Fruit fly (Drosophila melanogaster) whole organism, embryonic: Measurements from ENCODE around the gene shi.

Experiments
- Aef1 ChIP-seq: fragments of 200-800 bp; sonication (Bioruptor generic); IDR thresholded peaks from 3 replicates; pipeline ENCODE4 v1.3.6; 2022; ENCODE audit warnings: missing biosample characterization, missing genetic modification characterization
- Bteb2 ChIP-seq: fragments of 200-800 bp; sonication (Bioruptor generic); optimal IDR thresholded peaks from 2 replicates; lab custom pipeline; 2016; ENCODE audit warnings: missing biosample characterization, missing genetic modification characterization
- C15 ChIP-seq: fragments of 200-800 bp; sonication (Bioruptor generic); IDR thresholded peaks from 3 replicates; pipeline ENCODE4 v1.3.6; 2022; ENCODE audit warnings: missing biosample characterization, missing genetic modification characterization
- CG1024 ChIP-seq: fragments of 200-800 bp; sonication (Bioruptor generic); IDR thresholded peaks from 2 replicates; pipeline ENCODE4 v1.3.6; 2022; ENCODE audit warnings: missing biosample characterization, missing genetic modification characterization
- CG11456 ChIP-seq: fragments of 200-800 bp; sonication (Bioruptor generic); IDR thresholded peaks from 3 replicates; pipeline ENCODE4 v1.3.6; 2022; ENCODE audit warnings: missing biosample characterization, missing genetic modification characterization
- CG11696 ChIP-seq: fragments of 200-800 bp; sonication (Bioruptor generic); IDR thresholded peaks from 2 replicates; pipeline ENCODE4 v1.3.6; 2022; ENCODE audit warnings: missing biosample characterization, missing genetic modification characterization
- CG13123 ChIP-seq: fragments of 200-800 bp; sonication (Bioruptor generic); optimal IDR thresholded peaks from 2 replicates; lab custom pipeline; 2016; ENCODE audit warnings: missing biosample characterization, missing genetic modification characterization
- CG13424 ChIP-seq: fragments of 200-800 bp; sonication (Bioruptor generic); optimal IDR thresholded peaks from 2 replicates; lab custom pipeline; 2019; ENCODE audit warnings: missing biosample characterization, mild to moderate bottlenecking, missing genetic modification characterization, moderate library complexity
- CG13894 ChIP-seq: fragments of 200-800 bp; sonication (Bioruptor generic); optimal IDR thresholded peaks from 3 replicates; lab custom pipeline; 2018; ENCODE audit warnings: missing biosample characterization, mild to moderate bottlenecking, missing genetic modification characterization, moderate library complexity
- CG14441 ChIP-seq: fragments of 200-800 bp; sonication (Bioruptor generic); IDR thresholded peaks from 2 replicates; pipeline ENCODE4 v1.3.6; 2022; ENCODE audit warnings: missing biosample characterization, missing genetic modification characterization
- CG15696 ChIP-seq: fragments of 200-800 bp; sonication (Bioruptor generic); optimal IDR thresholded peaks from 2 replicates; lab custom pipeline; 2019; ENCODE audit warnings: missing biosample characterization, mild to moderate bottlenecking, missing genetic modification characterization, moderate library complexity
- CG16813 ChIP-seq: fragments of 200-800 bp; sonication (Bioruptor generic); IDR thresholded peaks from 3 replicates; pipeline ENCODE4 v1.3.6; 2022; ENCODE audit warnings: missing biosample characterization, missing genetic modification characterization; ENCODE audit not compliant: partially characterized antibody
- CG18262 ChIP-seq: fragments of 200-800 bp; optimal IDR thresholded peaks from 3 replicates; lab custom pipeline; 2019; ENCODE audit warnings: missing biosample characterization, mild to moderate bottlenecking, missing genetic modification characterization, moderate library complexity
- CG30431 ChIP-seq: fragments of 200-800 bp; sonication (Bioruptor generic); optimal IDR thresholded peaks from 2 replicates; lab custom pipeline; 2017; ENCODE audit warnings: missing biosample characterization, missing genetic modification characterization
- CG3163 ChIP-seq: fragments of 200-800 bp; sonication (Bioruptor generic); optimal IDR thresholded peaks from 3 replicates; lab custom pipeline; 2016; ENCODE audit warnings: missing biosample characterization, missing genetic modification characterization
- CG33213 ChIP-seq: fragments of 200-800 bp; sonication (Bioruptor generic); optimal IDR thresholded peaks from 3 replicates; lab custom pipeline; 2016; ENCODE audit warnings: missing biosample characterization, missing genetic modification characterization
- CG3847 ChIP-seq: fragments of 200-800 bp; sonication (Bioruptor generic); IDR thresholded peaks from 2 replicates; pipeline ENCODE4 v1.3.6; 2022; ENCODE audit warnings: missing biosample characterization, missing genetic modification characterization
- CG7987 ChIP-seq: fragments of 200-800 bp; sonication (Bioruptor generic); optimal IDR thresholded peaks from 2 replicates; lab custom pipeline; 2018; ENCODE audit warnings: missing biosample characterization, mild to moderate bottlenecking, missing genetic modification characterization, moderate library complexity
- CG8765 ChIP-seq: fragments of 200-800 bp; sonication (Bioruptor generic); IDR thresholded peaks from 2 replicates; pipeline ENCODE4 v1.3.6; 2022; ENCODE audit warnings: missing biosample characterization, missing genetic modification characterization
- CG8944 ChIP-seq: fragments of 200-800 bp; sonication (Bioruptor generic); optimal IDR thresholded peaks from 3 replicates; lab custom pipeline; 2016; ENCODE audit warnings: missing biosample characterization, missing genetic modification characterization
- CG9215 ChIP-seq: fragments of 200-800 bp; sonication (Bioruptor generic); IDR thresholded peaks from 2 replicates; pipeline ENCODE4 v1.3.6; 2022; ENCODE audit warnings: missing biosample characterization, missing genetic modification characterization
- CG9797 ChIP-seq: fragments of 200-800 bp; sonication (Bioruptor generic); optimal IDR thresholded peaks from 3 replicates; lab custom pipeline; 2018; ENCODE audit warnings: missing biosample characterization, mild to moderate bottlenecking, missing genetic modification characterization
- CkIIα-i1 ChIP-seq: fragments of 200-800 bp; sonication (Bioruptor generic); IDR thresholded peaks from 2 replicates; pipeline ENCODE4 v1.3.6; 2022; ENCODE audit warnings: missing biosample characterization, missing genetic modification characterization
- Dek ChIP-seq: fragments of 200-800 bp; sonication (Bioruptor generic); optimal IDR thresholded peaks from 3 replicates; lab custom pipeline; 2019; ENCODE audit warnings: missing biosample characterization, mild to moderate bottlenecking, missing genetic modification characterization, moderate library complexity
- Dref ChIP-seq: fragments of 200-800 bp; sonication (Bioruptor generic); IDR thresholded peaks from 2 replicates; pipeline ENCODE4 v1.3.6; 2022; ENCODE audit warnings: missing biosample characterization, missing genetic modification characterization
- Gug ChIP-seq: fragments of 200-800 bp; sonication (Bioruptor generic); IDR thresholded peaks from 4 replicates; pipeline ENCODE4 v1.3.6; 2022; ENCODE audit warnings: missing biosample characterization, missing genetic modification characterization
- Hr3 ChIP-seq: fragments of 200-800 bp; sonication (Bioruptor generic); optimal IDR thresholded peaks from 3 replicates; lab custom pipeline; 2016; ENCODE audit warnings: missing biosample characterization, missing genetic modification characterization
- Hr39 ChIP-seq: fragments of >200 bp; optimal IDR thresholded peaks from 2 replicates; lab custom pipeline; 2017
- Hr78 ChIP-seq, 2 experiments: fragments of 200-800 bp in 1 of 2; fragments of >200 bp in 1 of 2; sonication (Bioruptor generic) in 1 of 2; optimal IDR thresholded peaks; 2 replicates each; lab custom pipeline; 2017 to 2019; ENCODE audit warnings: missing biosample characterization in 2 of 2, missing genetic modification characterization in 2 of 2, mild to moderate bottlenecking in 1 of 2, moderate library complexity in 1 of 2
- MTF-1 ChIP-seq: fragments of 200-800 bp; sonication (Bioruptor generic); optimal IDR thresholded peaks from 2 replicates; lab custom pipeline; 2018; ENCODE audit warnings: missing biosample characterization, mild to moderate bottlenecking, missing genetic modification characterization, borderline replicate concordance
- Mes4 ChIP-seq: fragments of 200-800 bp; sonication (Bioruptor generic); optimal IDR thresholded peaks from 2 replicates; lab custom pipeline; 2016; ENCODE audit warnings: missing biosample characterization, missing genetic modification characterization
- Ravus ChIP-seq: fragments of 200-800 bp; sonication (Bioruptor generic); IDR thresholded peaks from 2 replicates; pipeline ENCODE4 v1.3.6; 2022; ENCODE audit warnings: missing biosample characterization, missing genetic modification characterization
- Rfx ChIP-seq: fragments of 200-800 bp; sonication (Bioruptor generic); IDR thresholded peaks from 2 replicates; pipeline ENCODE4 v1.3.6; 2022; ENCODE audit warnings: missing biosample characterization, missing genetic modification characterization
- Sox100B ChIP-seq: fragments of 200-800 bp; sonication (Bioruptor generic); optimal IDR thresholded peaks from 3 replicates; lab custom pipeline; 2018; ENCODE audit warnings: missing biosample characterization, mild to moderate bottlenecking, missing genetic modification characterization
- Sry-δ ChIP-seq: fragments of 200-800 bp; sonication (Bioruptor generic); optimal IDR thresholded peaks from 2 replicates; lab custom pipeline; 2016; ENCODE audit warnings: missing biosample characterization, missing genetic modification characterization
- bowl ChIP-seq: fragments of 200-800 bp; sonication (Bioruptor generic); IDR thresholded peaks from 2 replicates; pipeline ENCODE4 v1.3.6; 2022; ENCODE audit warnings: missing biosample characterization, missing genetic modification characterization
- br ChIP-seq: fragments of >200 bp; optimal IDR thresholded peaks from 2 replicates; lab custom pipeline; 2017
- corto ChIP-seq: fragments of 200-800 bp; sonication (Bioruptor generic); optimal IDR thresholded peaks from 2 replicates; lab custom pipeline; 2016; ENCODE audit warnings: missing biosample characterization, mild to moderate bottlenecking, missing genetic modification characterization, moderate library complexity
- crp ChIP-seq, 2 experiments: fragments of 200-800 bp; sonication (Bioruptor generic); optimal IDR thresholded peaks; 2 replicates in 1 of 2; 3 replicates in 1 of 2; lab custom pipeline; 2017; ENCODE audit warnings: missing biosample characterization in 2 of 2, missing genetic modification characterization in 2 of 2, mild to moderate bottlenecking in 1 of 2, moderate library complexity in 1 of 2
- danr ChIP-seq: fragments of 200-800 bp; sonication (Bioruptor generic); IDR thresholded peaks from 2 replicates; pipeline ENCODE4 v1.3.6; 2022; ENCODE audit warnings: missing biosample characterization, missing genetic modification characterization
- dm ChIP-seq: fragments of 200-800 bp; sonication (Bioruptor generic); optimal IDR thresholded peaks from 3 replicates; lab custom pipeline; 2016; ENCODE audit warnings: missing biosample characterization, missing genetic modification characterization
- en ChIP-seq: fragments of 200-800 bp; sonication (Bioruptor generic); optimal IDR thresholded peaks from 2 replicates; lab custom pipeline; 2016; ENCODE audit warnings: missing biosample characterization, missing genetic modification characterization
- gcm2 ChIP-seq: fragments of 200-800 bp; sonication (Bioruptor generic); optimal IDR thresholded peaks from 2 replicates; lab custom pipeline; 2016; ENCODE audit warnings: missing biosample characterization, missing genetic modification characterization
- hth ChIP-seq: fragments of >200 bp; optimal IDR thresholded peaks from 2 replicates; lab custom pipeline; 2017; ENCODE audit warnings: inconsistent platforms
- knrl ChIP-seq: fragments of 200-800 bp; sonication (Bioruptor generic); IDR thresholded peaks from 3 replicates; pipeline ENCODE4 v1.3.6; 2022; ENCODE audit warnings: missing biosample characterization, missing genetic modification characterization; ENCODE audit not compliant: partially characterized antibody
- pros ChIP-seq: fragments of 200-800 bp; sonication (Bioruptor generic); optimal IDR thresholded peaks from 3 replicates; lab custom pipeline; 2019; ENCODE audit warnings: missing biosample characterization, mild to moderate bottlenecking, missing genetic modification characterization, moderate library complexity
- pum ChIP-seq: fragments of 200-800 bp; sonication (Bioruptor generic); optimal IDR thresholded peaks from 2 replicates; lab custom pipeline; 2016; ENCODE audit warnings: missing biosample characterization, missing genetic modification characterization
- slbo ChIP-seq: fragments of 200-800 bp; sonication (Bioruptor generic); IDR thresholded peaks from 2 replicates; pipeline ENCODE4 v1.3.6; 2022; ENCODE audit warnings: missing biosample characterization, missing genetic modification characterization
- stwl ChIP-seq: fragments of 200-800 bp; sonication (Bioruptor generic); optimal IDR thresholded peaks from 3 replicates; lab custom pipeline; 2018; ENCODE audit warnings: missing biosample characterization, mild to moderate bottlenecking, missing genetic modification characterization, moderate library complexity
- tgo ChIP-seq: fragments of 200-800 bp; sonication (Bioruptor generic); IDR thresholded peaks from 3 replicates; pipeline ENCODE4 v1.3.6; 2022; ENCODE audit warnings: missing biosample characterization, missing genetic modification characterization
- unc-4 ChIP-seq: fragments of 200-800 bp; sonication (Bioruptor generic); IDR thresholded peaks from 2 replicates; pipeline ENCODE4 v1.3.6; 2022; ENCODE audit warnings: missing biosample characterization, missing genetic modification characterization; ENCODE audit not compliant: partially characterized antibody
- z ChIP-seq: fragments of 200-800 bp; sonication (Bioruptor generic); IDR thresholded peaks from 3 replicates; pipeline ENCODE4 v1.3.6; 2022; ENCODE audit warnings: missing biosample characterization, missing genetic modification characterization

Gene shi

dm6 chrX:15844139-15844538 lies 47.8 kb upstream of the shi start, which contains the start of the genes ArgRS and CG8578 (continued):
- TF ChIP-seq z (GFP tag; lab: Robert Waterston, UW) (no peak), CG15696 (tag; lab: Kevin White, UChicago) (no peak), CG9215 (no peak), CG13424 (tag; lab: Kevin White, UChicago) (peak; percentile 50), CG1024 (GFP tag; lab: Robert Waterston, UW) (0 out of 2 replicates have a peak, but pooled peaks have one; percentile 34), slbo (GFP tag; lab: Robert Waterston, UW) (peak; percentile 72), Mes4 (peak; percentile 3), Bteb2 (peak; percentile 16), CG8944 (GFP tag; lab: Kevin White, UChicago) (peak; percentile 7), Sox100B (GFP tag; lab: Kevin White, UChicago) (no peak), Hr3 (GFP tag; lab: Kevin White, UChicago) (peak; percentile 24), CG7987 (GFP tag; lab: Kevin White, UChicago) (no peak), pros (GFP tag; lab: Kevin White, UChicago) (no peak), Hr39 (lab: Kevin White, UChicago) (no peak), en (GFP tag; lab: Kevin White, UChicago) (peak; percentile 63), stwl (tag; lab: Kevin White, UChicago) (peak; percentile 30), dm (GFP tag; lab: Kevin White, UChicago) (peak; percentile 83), unc-4 (GFP tag; lab: Robert Waterston, UW) (peak; percentile 79), Dek (tag; lab: Kevin White, UChicago) (no peak), CkIIα-i1 (no peak), CG18262 (tag; lab: Kevin White, UChicago) (peak; percentile 73), CG14441 (GFP tag; lab: Robert Waterston, UW) (peak; percentile 71), Hr78 (GFP tag; optimal IDR thresholded peaks at IDR 0.05; lab: Kevin White, UChicago) (no peak), Sry-δ (GFP tag; lab: Kevin White, UChicago) (peak; percentile 94), gcm2 (no peak), CG8765 (GFP tag; lab: Robert Waterston, UW) (peak; percentile 56; the same call in 1 of the 2 replicates), Dref (GFP tag; lab: Robert Waterston, UW) (peak; percentile 73), tgo (GFP tag; lab: Robert Waterston, UW) (peak; percentile 75; the same call in 2 of the 3 replicates), Aef1 (GFP tag; lab: Robert Waterston, UW) (peak; percentile 63; the same call in 2 of the 3 replicates), CG11456 (GFP tag; lab: Robert Waterston, UW) (no peak), CG33213 (GFP tag; lab: Kevin White, UChicago) (no peak), CG13894 (tag; lab: Kevin White, UChicago) (no peak), CG3847 (GFP tag; lab: Robert Waterston, UW) (no peak), CG11696 (GFP tag; lab: Robert Waterston, UW) (no peak), bowl (GFP tag; lab: Robert Waterston, UW) (no peak), pum (GFP tag; lab: Kevin White, UChicago) (peak; percentile 89), CG9797 (GFP tag; lab: Kevin White, UChicago) (peak; percentile 16), hth (lab: Kevin White, UChicago) (no peak), CG30431 (GFP tag; lab: Kevin White, UChicago) (no peak), corto (GFP tag; lab: Kevin White, UChicago) (no peak), Rfx (GFP tag; lab: Robert Waterston, UW) (peak; percentile 83), CG13123 (GFP tag; lab: Kevin White, UChicago) (no peak), CG16813 (GFP tag; lab: Robert Waterston, UW) (peak; percentile 87), CG3163 (peak; percentile 40), MTF-1 (GFP tag; lab: Kevin White, UChicago) (no peak), Ravus (GFP tag; lab: Robert Waterston, UW) (no peak), C15 (no peak), br (no peak), crp (GFP tag; optimal IDR thresholded peaks at IDR 0.05; lab: Kevin White, UChicago) (peak in 1 of 2 experiments; percentile 71), danr (no peak), knrl (GFP tag; lab: Robert Waterston, UW) (peak; percentile 91), Gug (GFP tag; lab: Robert Waterston, UW) (peak; percentile 82)
